Worm (Caenorhabditis elegans) whole organism, L2 larva: ENCODE measurements around the gene dmsr-5.

Experiments
- C34F6.9 ChIP-seq: fragments of 150-350 bp; optimal IDR thresholded peaks from 2 replicates; lab custom pipeline; 2014; ENCODE audit warnings: missing biosample characterization, missing genetic modification characterization
- aly-2 ChIP-seq: fragments of 150-350 bp; optimal IDR thresholded peaks from 2 replicates; lab custom pipeline; 2014; ENCODE audit warnings: missing biosample characterization, missing genetic modification characterization
- ceh-82 ChIP-seq: fragments of 150-350 bp; optimal IDR thresholded peaks from 2 replicates; lab custom pipeline; 2014; ENCODE audit warnings: missing biosample characterization, missing genetic modification characterization
- elt-1 ChIP-seq: fragments of 150-350 bp; optimal IDR thresholded peaks from 2 replicates; lab custom pipeline; 2014; ENCODE audit warnings: missing biosample characterization, missing genetic modification characterization
- lin-13 ChIP-seq: fragments of 150-350 bp; optimal IDR thresholded peaks from 2 replicates; lab custom pipeline; 2014; ENCODE audit warnings: missing biosample characterization, missing genetic modification reagents, missing genetic modification characterization
- lsy-2 ChIP-seq, 2 experiments: fragments of 150-350 bp in 1 of 2; sonication (generic microtip) in 1 of 2; optimal IDR thresholded peaks; 2 replicates each; lab custom pipeline; 2014 to 2017; ENCODE audit warnings: missing biosample characterization in 2 of 2, missing genetic modification characterization in 2 of 2
- nhr-25 ChIP-seq: fragments of 150-350 bp; sonication (generic microtip); optimal IDR thresholded peaks from 3 replicates; lab custom pipeline; 2014; ENCODE audit warnings: missing biosample characterization, missing genetic modification characterization
- skn-1 ChIP-seq: sonication (generic microtip); optimal IDR thresholded peaks from 2 replicates; lab custom pipeline; 2017; ENCODE audit warnings: missing biosample characterization, missing genetic modification characterization
- unc-39 ChIP-seq: fragments of 150-350 bp; optimal IDR thresholded peaks from 2 replicates; lab custom pipeline; 2014; ENCODE audit warnings: missing biosample characterization, missing genetic modification characterization
- unc-62 ChIP-seq: fragments of 150-350 bp; optimal IDR thresholded peaks from 2 replicates; lab custom pipeline; 2014; ENCODE audit warnings: missing biosample characterization, missing genetic modification reagents, missing genetic modification characterization
- ztf-4 ChIP-seq: fragments of 150-350 bp; optimal IDR thresholded peaks from 2 replicates; lab custom pipeline; 2014; ENCODE audit warnings: missing biosample characterization, missing genetic modification characterization

DNA sequence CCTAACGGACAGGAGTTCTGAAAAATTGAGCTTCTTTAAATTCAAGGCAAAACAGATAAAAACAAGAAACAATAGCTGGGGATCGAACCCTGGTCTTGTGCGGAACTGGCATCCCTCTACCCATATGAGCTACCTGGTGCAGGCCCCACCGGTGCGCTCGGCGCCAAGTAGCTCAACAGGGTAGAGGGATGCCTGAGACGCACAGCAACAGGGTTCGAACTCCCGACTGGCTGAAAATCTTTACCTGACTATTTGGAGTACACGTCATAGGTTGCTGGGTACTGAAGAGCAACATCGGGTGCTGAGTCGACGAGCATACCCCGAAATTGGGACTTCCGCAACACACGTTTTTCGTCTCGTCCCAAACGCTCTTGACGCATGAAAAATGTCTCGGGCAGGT lies 32.1 kb downstream of the dmsr-5 start:
- TF ChIP-seq C34F6.9 (tag; lab: Kevin White, UChicago) (no peak), ztf-4 (tag; lab: Kevin White, UChicago) (no peak), unc-62 (GFP tag; lab: Kevin White, UChicago) (no peak), lin-13 (no peak), nhr-25 (no peak), ceh-82 (tag; lab: Kevin White, UChicago) (no peak), lsy-2 (tag; optimal IDR thresholded peaks at IDR 0.05; lab: Kevin White, UChicago) (no peak), unc-39 (no peak), elt-1 (tag; lab: Kevin White, UChicago) (no peak), skn-1 (no peak), aly-2 (tag; lab: Kevin White, UChicago) (no peak)
